Fruit fly (Drosophila melanogaster): Measurements from ENCODE around the gene ome.

Gene ome

dm6 chr3L:14759984-14760626, 87.5 kb downstream of the ome start:
- no peak for TF ChIP-seq Sin3A (optimal IDR thresholded peaks at IDR 0.05)
- no peak for TF ChIP-seq ttk (optimal IDR thresholded peaks at IDR 0.05)
- no peak for TF ChIP-seq Myc (optimal IDR thresholded peaks at IDR 0.05)
- TF ChIP-seq h (optimal IDR thresholded peaks at IDR 0.05): no peak

DNA sequence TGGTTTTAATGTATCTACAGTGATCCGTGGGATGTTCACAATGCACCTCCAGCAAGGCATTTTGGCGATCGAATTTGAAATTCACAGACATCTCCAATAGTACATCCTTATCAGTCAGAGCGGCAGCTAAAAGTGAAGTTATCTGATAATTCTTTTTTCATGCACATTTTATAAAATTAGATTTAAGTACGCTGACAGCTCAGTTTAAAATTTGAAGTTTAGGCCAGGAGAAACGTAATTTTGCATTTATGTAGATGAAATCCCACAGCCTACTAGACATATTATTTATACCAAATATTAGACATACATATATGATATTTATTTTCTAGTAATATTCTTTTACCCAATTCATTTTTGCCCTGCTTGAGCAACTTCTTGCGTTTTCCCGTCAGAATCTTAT, 88.3 kb downstream of the ome start, which contains the start of gene Trl:
Trl (minus strand) TSS at position 101 of the 400 bp plus-strand sequence.
- no peak for TF ChIP-seq Myc (optimal IDR thresholded peaks at IDR 0.05)
- TF ChIP-seq insv (optimal IDR thresholded peaks at IDR 0.05): no peak
- TF ChIP-seq Sin3A (optimal IDR thresholded peaks at IDR 0.05): no peak
- no peak for TF ChIP-seq h (optimal IDR thresholded peaks at IDR 0.05)
- no peak for TF ChIP-seq psq (optimal IDR thresholded peaks at IDR 0.05)
- TF ChIP-seq ttk (optimal IDR thresholded peaks at IDR 0.05): no peak

DNA sequence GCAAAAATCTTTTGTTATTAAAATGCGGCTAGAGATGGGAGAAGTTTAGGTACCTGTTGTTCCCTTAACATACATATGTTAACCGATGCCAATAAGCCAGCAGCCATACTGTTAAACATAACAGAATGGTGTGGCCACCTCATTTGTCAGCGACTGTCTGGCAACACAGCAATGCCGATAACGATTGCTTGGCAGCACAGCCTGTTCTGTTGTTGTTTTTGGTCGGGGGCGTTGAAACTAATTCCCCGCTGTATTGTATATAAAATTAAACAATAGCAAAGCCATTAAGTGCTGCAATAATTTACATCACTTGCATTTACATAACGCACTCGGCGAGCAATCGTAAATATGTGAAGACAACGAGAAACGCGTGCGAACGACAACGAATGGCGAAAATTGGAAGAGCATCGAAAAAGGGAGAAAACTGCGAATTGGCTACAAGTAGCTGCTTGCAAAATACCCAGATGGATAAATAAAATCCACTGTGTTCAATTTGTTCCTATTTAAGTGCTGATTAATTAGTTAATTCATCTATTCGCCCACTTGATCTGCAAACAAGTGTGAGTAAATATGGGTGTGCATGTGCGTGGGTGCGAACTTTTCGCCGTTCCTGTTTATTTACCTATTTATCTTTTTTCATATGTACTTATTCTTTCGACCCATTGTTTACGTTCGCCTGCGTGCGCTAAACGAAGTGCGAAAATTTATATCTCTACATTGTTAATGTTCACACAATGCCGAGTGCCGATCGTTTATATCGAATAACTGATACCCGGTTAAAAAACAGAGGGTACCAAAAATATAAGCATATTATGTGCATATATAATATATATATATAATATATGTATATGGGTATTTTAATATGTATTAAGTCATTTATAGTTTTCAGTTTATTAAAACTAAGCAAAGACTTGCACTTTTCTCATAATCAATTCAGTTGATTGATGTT, 89.5 kb downstream of the ome start, which contains the start of the genes Tsen34 and Mgat4a:
Tsen34 (minus strand) TSS at position 8 of the 949 bp plus-strand sequence.
Mgat4a (plus strand) TSS at position 192 of the 949 bp plus-strand sequence.
- TF ChIP-seq psq (optimal IDR thresholded peaks at IDR 0.05) (no peak), Sin3A (optimal IDR thresholded peaks at IDR 0.05) (no peak), h (optimal IDR thresholded peaks at IDR 0.05) (no peak), insv (optimal IDR thresholded peaks at IDR 0.05) (no peak), ttk (optimal IDR thresholded peaks at IDR 0.05) (no peak), Myc (optimal IDR thresholded peaks at IDR 0.05) (no peak)

- TF ChIP-seq ttk (optimal IDR thresholded peaks at IDR 0.05) (no peak), h (optimal IDR thresholded peaks at IDR 0.05) (no peak), Sin3A (optimal IDR thresholded peaks at IDR 0.05) (no peak), psq (optimal IDR thresholded peaks at IDR 0.05) (no peak), insv (optimal IDR thresholded peaks at IDR 0.05) (no peak)
Measured at dm6 chr3L:14769183-14769582, 96.5 kb downstream of the ome start, which contains the start of gene Mgat4b. TSS of gene Mgat4b (minus strand) at chr3L:14769283.

- TF ChIP-seq h (optimal IDR thresholded peaks at IDR 0.05) (no peak), psq (optimal IDR thresholded peaks at IDR 0.05) (no peak), insv (optimal IDR thresholded peaks at IDR 0.05) (no peak), Myc (optimal IDR thresholded peaks at IDR 0.05) (no peak), Sin3A (optimal IDR thresholded peaks at IDR 0.05) (no peak), ttk (optimal IDR thresholded peaks at IDR 0.05) (no peak)
Measured at dm6 chr3L:14775711-14776660, 103.3 kb downstream of the ome start, which contains the start of gene mop. TSS of gene mop (minus strand) at chr3L:14776129.

- no peak for TF ChIP-seq Sin3A (optimal IDR thresholded peaks at IDR 0.05)
- no peak for TF ChIP-seq Myc (optimal IDR thresholded peaks at IDR 0.05)
- no peak for TF ChIP-seq ttk (optimal IDR thresholded peaks at IDR 0.05)
- TF ChIP-seq insv (optimal IDR thresholded peaks at IDR 0.05): no peak
- no peak for TF ChIP-seq h (optimal IDR thresholded peaks at IDR 0.05)
- TF ChIP-seq psq (optimal IDR thresholded peaks at IDR 0.05): no peak
Measured at dm6 chr3L:14779289-14779688, 106.7 kb downstream of the ome start.

- no peak for TF ChIP-seq h (optimal IDR thresholded peaks at IDR 0.05)
- TF ChIP-seq insv (optimal IDR thresholded peaks at IDR 0.05): no peak
- TF ChIP-seq ttk (optimal IDR thresholded peaks at IDR 0.05): no peak
- TF ChIP-seq Sin3A (optimal IDR thresholded peaks at IDR 0.05): no peak
- no peak for TF ChIP-seq Myc (optimal IDR thresholded peaks at IDR 0.05)
- TF ChIP-seq psq (optimal IDR thresholded peaks at IDR 0.05): no peak
Measured at dm6 chr3L:14780187-14780586, 107.5 kb downstream of the ome start.

dm6 chr3L:14781082-14781862, 108.6 kb downstream of the ome start:
- no peak for TF ChIP-seq Sin3A (optimal IDR thresholded peaks at IDR 0.05)
- no peak for TF ChIP-seq psq (optimal IDR thresholded peaks at IDR 0.05)

dm6 chr3L:14781863-14782218, 109.2 kb downstream of the ome start:
- TF ChIP-seq insv (optimal IDR thresholded peaks at IDR 0.05): no peak
- no peak for TF ChIP-seq h (optimal IDR thresholded peaks at IDR 0.05)
- TF ChIP-seq Sin3A (optimal IDR thresholded peaks at IDR 0.05): no peak
- no peak for TF ChIP-seq Myc (optimal IDR thresholded peaks at IDR 0.05)
- TF ChIP-seq ttk (optimal IDR thresholded peaks at IDR 0.05): no peak
- no peak for TF ChIP-seq psq (optimal IDR thresholded peaks at IDR 0.05)

DNA sequence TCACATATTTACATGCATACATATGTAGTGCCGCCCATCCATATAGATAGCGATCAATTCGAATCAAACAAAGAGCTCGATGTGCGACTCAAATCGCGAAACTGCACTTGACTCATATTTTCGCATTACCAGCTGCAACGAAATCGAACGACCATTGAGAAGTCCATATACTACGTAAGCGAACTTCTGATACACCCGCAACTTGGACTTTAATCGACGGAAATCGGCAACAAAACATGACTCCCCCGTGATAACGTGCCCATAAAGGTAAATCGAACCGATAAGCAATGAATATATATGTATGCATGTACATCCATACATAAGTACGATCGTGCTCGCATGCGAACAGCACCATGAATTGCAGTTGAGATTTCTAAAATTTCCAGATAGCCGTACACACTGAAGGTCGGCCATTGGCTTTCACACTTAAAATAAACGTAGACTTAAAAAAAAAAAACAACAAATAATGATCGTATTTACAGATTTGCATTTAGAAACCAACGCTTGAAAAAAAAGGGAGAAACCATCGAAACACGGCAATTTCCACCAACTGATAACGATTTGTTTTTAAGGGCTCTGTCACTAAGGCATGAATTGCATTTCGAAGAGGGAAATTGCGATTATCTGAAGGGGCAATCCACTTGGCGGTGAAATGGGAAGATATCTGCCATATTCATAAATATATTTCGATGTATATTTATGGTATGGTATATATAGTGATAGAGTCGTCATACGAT, 110.2 kb downstream of the ome start:
- TF ChIP-seq h (optimal IDR thresholded peaks at IDR 0.05) (no peak), Sin3A (optimal IDR thresholded peaks at IDR 0.05) (no peak), psq (optimal IDR thresholded peaks at IDR 0.05) (no peak), insv (optimal IDR thresholded peaks at IDR 0.05) (no peak), Myc (optimal IDR thresholded peaks at IDR 0.05) (no peak), ttk (optimal IDR thresholded peaks at IDR 0.05) (no peak)
